Fruit fly (Drosophila melanogaster) whole organism, prepupa: ENCODE data around the gene Dci.

Experiments
- Blimp-1 ChIP-seq: fragments of 200-800 bp; sonication (Bioruptor generic); optimal IDR thresholded peaks from 3 replicates; lab custom pipeline; 2017; ENCODE audit warnings: missing biosample characterization, missing genetic modification characterization, mild to moderate bottlenecking, moderate library complexity, missing genetic modification reagents
- CG10631 ChIP-seq: fragments of 200-800 bp; sonication (Bioruptor generic); optimal IDR thresholded peaks from 2 replicates; lab custom pipeline; 2016; ENCODE audit warnings: missing biosample characterization, missing genetic modification characterization
- CG10669 ChIP-seq: fragments of 200-800 bp; sonication (Bioruptor generic); optimal IDR thresholded peaks from 3 replicates; lab custom pipeline; 2018; ENCODE audit warnings: missing biosample characterization, mild to moderate bottlenecking, missing genetic modification characterization, moderate library complexity
- CG11294 ChIP-seq: fragments of 200-800 bp; sonication (Bioruptor generic); IDR thresholded peaks from 2 replicates; pipeline ENCODE4 v1.3.6; 2022; ENCODE audit warnings: missing biosample characterization, missing genetic modification characterization
- CG11762 ChIP-seq: fragments of 200-800 bp; sonication (Bioruptor generic); optimal IDR thresholded peaks from 3 replicates; lab custom pipeline; 2016; ENCODE audit warnings: missing biosample characterization, missing genetic modification characterization; ENCODE audit not compliant: insufficient read depth
- CG11902 ChIP-seq: fragments of 200-800 bp; sonication (Bioruptor generic); optimal IDR thresholded peaks from 3 replicates; lab custom pipeline; 2016; ENCODE audit warnings: missing biosample characterization, missing genetic modification characterization
- CG1621 ChIP-seq: fragments of 200-800 bp; sonication (Bioruptor generic); optimal IDR thresholded peaks from 3 replicates; lab custom pipeline; 2018; ENCODE audit warnings: missing biosample characterization, mild to moderate bottlenecking, missing genetic modification characterization
- CG3032 ChIP-seq: fragments of 200-800 bp; optimal IDR thresholded peaks from 2 replicates; lab custom pipeline; 2019; ENCODE audit warnings: missing biosample characterization, mild to moderate bottlenecking, missing genetic modification characterization, moderate library complexity
- CG31627 ChIP-seq: fragments of 200-800 bp; sonication (Bioruptor generic); optimal IDR thresholded peaks from 3 replicates; lab custom pipeline; 2016; ENCODE audit warnings: missing biosample characterization, missing genetic modification characterization
- CG32006 ChIP-seq: fragments of 200-800 bp; sonication (Bioruptor generic); optimal IDR thresholded peaks from 3 replicates; lab custom pipeline; 2017; ENCODE audit warnings: missing biosample characterization, mild to moderate bottlenecking, missing genetic modification characterization
- CG34406 ChIP-seq: fragments of 200-800 bp; sonication (Bioruptor generic); optimal IDR thresholded peaks from 3 replicates; lab custom pipeline; 2016; ENCODE audit warnings: missing biosample characterization, missing genetic modification characterization
- CG3919 ChIP-seq: fragments of 200-800 bp; sonication (Bioruptor generic); optimal IDR thresholded peaks from 3 replicates; lab custom pipeline; 2016; ENCODE audit warnings: missing biosample characterization, missing genetic modification characterization
- CG6163 ChIP-seq: fragments of 200-800 bp; sonication (Bioruptor generic); IDR thresholded peaks from 3 replicates; pipeline ENCODE4 v1.3.6; 2022; ENCODE audit warnings: missing biosample characterization, missing genetic modification characterization
- CG6792 ChIP-seq: fragments of 200-800 bp; sonication (Bioruptor generic); optimal IDR thresholded peaks from 3 replicates; lab custom pipeline; 2016; ENCODE audit warnings: missing biosample characterization, missing genetic modification characterization
- CG6808 ChIP-seq: fragments of 200-800 bp; sonication (Bioruptor generic); optimal IDR thresholded peaks from 3 replicates; lab custom pipeline; 2017; ENCODE audit warnings: missing biosample characterization, missing genetic modification characterization, mild to moderate bottlenecking, moderate library complexity, missing genetic modification reagents
- CG6854 ChIP-seq: fragments of 200-800 bp; sonication (Bioruptor generic); optimal IDR thresholded peaks from 2 replicates; lab custom pipeline; 2017; ENCODE audit warnings: missing biosample characterization, mild to moderate bottlenecking, missing genetic modification characterization
- CG7368 ChIP-seq: fragments of 200-800 bp; sonication (Bioruptor generic); optimal IDR thresholded peaks from 3 replicates; lab custom pipeline; 2016; ENCODE audit warnings: missing biosample characterization, missing genetic modification characterization
- CG8319 ChIP-seq: fragments of 200-800 bp; sonication (Bioruptor generic); optimal IDR thresholded peaks from 3 replicates; lab custom pipeline; 2016; ENCODE audit warnings: missing biosample characterization, missing genetic modification characterization
- CG9139 ChIP-seq: fragments of 200-800 bp; sonication (Bioruptor generic); optimal IDR thresholded peaks from 3 replicates; lab custom pipeline; 2017; ENCODE audit warnings: missing biosample characterization, mild to moderate bottlenecking, missing genetic modification characterization
- Eip75B ChIP-seq: fragments of 200-800 bp; sonication (Bioruptor generic); optimal IDR thresholded peaks from 3 replicates; lab custom pipeline; 2016; ENCODE audit warnings: missing biosample characterization, missing genetic modification characterization
- Eip93F ChIP-seq: fragments of 200-800 bp; sonication (Bioruptor generic); optimal IDR thresholded peaks from 2 replicates; lab custom pipeline; 2016; ENCODE audit warnings: missing biosample characterization, mild to moderate bottlenecking, missing genetic modification characterization
- Ets21C ChIP-seq: fragments of 200-800 bp; sonication (Bioruptor generic); optimal IDR thresholded peaks from 3 replicates; lab custom pipeline; 2016; ENCODE audit warnings: missing biosample characterization, missing genetic modification characterization
- Ets96B ChIP-seq: fragments of 200-800 bp; optimal IDR thresholded peaks from 2 replicates; lab custom pipeline; 2019; ENCODE audit warnings: missing biosample characterization, mild to moderate bottlenecking, missing genetic modification characterization, moderate library complexity
- Gug ChIP-seq: fragments of 200-800 bp; sonication (Bioruptor generic); IDR thresholded peaks from 2 replicates; pipeline ENCODE4 v1.3.6; 2022; ENCODE audit warnings: missing biosample characterization, missing genetic modification characterization
- Hr38 ChIP-seq: sonication (Bioruptor generic); optimal IDR thresholded peaks from 2 replicates; lab custom pipeline; 2016; ENCODE audit warnings: missing biosample characterization, missing genetic modification characterization
- Hr39 ChIP-seq: fragments of 200-800 bp; sonication (Bioruptor generic); optimal IDR thresholded peaks from 2 replicates; lab custom pipeline; 2016; ENCODE audit warnings: missing biosample characterization, missing genetic modification characterization
- Hr4 ChIP-seq: fragments of 200-800 bp; sonication (Bioruptor generic); optimal IDR thresholded peaks from 3 replicates; lab custom pipeline; 2016; ENCODE audit warnings: missing biosample characterization, missing genetic modification characterization
- Lpt ChIP-seq: fragments of 200-800 bp; sonication (Bioruptor generic); optimal IDR thresholded peaks from 3 replicates; lab custom pipeline; 2016; ENCODE audit warnings: missing biosample characterization, missing genetic modification characterization
- Met ChIP-seq: fragments of 200-800 bp; sonication (Bioruptor generic); optimal IDR thresholded peaks from 3 replicates; lab custom pipeline; 2016; ENCODE audit warnings: missing biosample characterization, missing genetic modification characterization
- Smox ChIP-seq: fragments of 200-800 bp; sonication (Bioruptor generic); optimal IDR thresholded peaks from 3 replicates; lab custom pipeline; 2016; ENCODE audit warnings: missing biosample characterization, missing genetic modification characterization
- Sox102F ChIP-seq: fragments of 200-800 bp; sonication (Bioruptor generic); optimal IDR thresholded peaks from 2 replicates; lab custom pipeline; 2016; ENCODE audit warnings: missing biosample characterization, mild to moderate bottlenecking, missing genetic modification characterization
- Sox14 ChIP-seq: fragments of 200-800 bp; sonication (Bioruptor generic); optimal IDR thresholded peaks from 3 replicates; lab custom pipeline; 2016; ENCODE audit warnings: missing biosample characterization, missing genetic modification characterization
- Sox15 ChIP-seq: fragments of 200-800 bp; sonication (Bioruptor generic); optimal IDR thresholded peaks from 3 replicates; lab custom pipeline; 2016; ENCODE audit warnings: missing biosample characterization, missing genetic modification characterization
- achi ChIP-seq: fragments of 200-800 bp; sonication (Bioruptor generic); optimal IDR thresholded peaks from 3 replicates; lab custom pipeline; 2016; ENCODE audit warnings: missing biosample characterization, missing genetic modification characterization
- cyc ChIP-seq: fragments of 200-800 bp; sonication (Bioruptor generic); optimal IDR thresholded peaks from 3 replicates; lab custom pipeline; 2016; ENCODE audit warnings: missing biosample characterization, missing genetic modification characterization
- dac ChIP-seq: fragments of 200-800 bp; sonication (Bioruptor generic); optimal IDR thresholded peaks from 2 replicates; lab custom pipeline; 2017; ENCODE audit warnings: missing biosample characterization, mild to moderate bottlenecking, missing genetic modification characterization
- dsx ChIP-seq: fragments of 200-800 bp; optimal IDR thresholded peaks from 3 replicates; lab custom pipeline; 2019; ENCODE audit warnings: missing biosample characterization, mild to moderate bottlenecking, missing genetic modification characterization, moderate library complexity; ENCODE audit not compliant: poor library complexity, severe bottlenecking
- eg ChIP-seq: fragments of 200-800 bp; sonication (Bioruptor generic); IDR thresholded peaks from 3 replicates; pipeline ENCODE4 v1.3.6; 2022; ENCODE audit warnings: missing biosample characterization, missing genetic modification characterization
- esn ChIP-seq: fragments of 200-800 bp; sonication (Bioruptor generic); optimal IDR thresholded peaks from 2 replicates; lab custom pipeline; 2016; ENCODE audit warnings: missing biosample characterization, mild to moderate bottlenecking, missing genetic modification characterization, moderate library complexity
- fd59A ChIP-seq: fragments of 200-800 bp; sonication (Bioruptor generic); optimal IDR thresholded peaks from 2 replicates; lab custom pipeline; 2017; ENCODE audit warnings: missing biosample characterization, mild to moderate bottlenecking, missing genetic modification characterization, missing genetic modification reagents
- fd85E ChIP-seq: fragments of 200-800 bp; sonication (Bioruptor generic); optimal IDR thresholded peaks from 3 replicates; lab custom pipeline; 2016; ENCODE audit warnings: missing biosample characterization, missing genetic modification characterization
- fkh ChIP-seq: fragments of 200-800 bp; sonication (Bioruptor generic); optimal IDR thresholded peaks from 3 replicates; lab custom pipeline; 2017; ENCODE audit warnings: missing biosample characterization, mild to moderate bottlenecking, missing genetic modification characterization, moderate library complexity
- lz ChIP-seq: fragments of 200-800 bp; sonication (Bioruptor generic); optimal IDR thresholded peaks from 3 replicates; lab custom pipeline; 2016; ENCODE audit warnings: missing biosample characterization, missing genetic modification characterization
- net ChIP-seq: fragments of 200-800 bp; sonication (Bioruptor generic); optimal IDR thresholded peaks from 3 replicates; lab custom pipeline; 2016; ENCODE audit warnings: missing biosample characterization, missing genetic modification characterization
- pdm3 ChIP-seq: fragments of 200-800 bp; sonication (Bioruptor generic); optimal IDR thresholded peaks from 3 replicates; lab custom pipeline; 2016; ENCODE audit warnings: missing biosample characterization, missing genetic modification characterization
- svp ChIP-seq: fragments of 200-800 bp; sonication (Bioruptor generic); peaks from one replicate; lab custom pipeline; 2016; ENCODE audit warnings: missing biosample characterization, missing genetic modification characterization
- topi ChIP-seq: fragments of 200-800 bp; sonication (Bioruptor generic); optimal IDR thresholded peaks from 3 replicates; lab custom pipeline; 2016; ENCODE audit warnings: missing biosample characterization, missing genetic modification characterization
- vri ChIP-seq: fragments of 200-800 bp; sonication (Bioruptor generic); optimal IDR thresholded peaks from 3 replicates; lab custom pipeline; 2016; ENCODE audit warnings: missing biosample characterization, mild to moderate bottlenecking, missing genetic modification characterization

Dci gene

dm6 chr3L:820332-820731, 30.8 kb upstream of the Dci start (continued):
- TF ChIP-seq topi (peak; percentile 82), Eip75B (GFP tag; lab: Kevin White, UChicago) (peak; percentile 73), CG6854 (GFP tag; lab: Kevin White, UChicago) (peak; percentile 70), CG6808 (GFP tag; lab: Kevin White, UChicago) (peak; percentile 80), dsx (GFP tag; lab: Kevin White, UChicago) (peak; percentile 91), vri (peak; percentile 60), Blimp-1 (GFP tag; lab: Kevin White, UChicago) (peak; percentile 54), CG8319 (peak; percentile 50), CG10669 (peak; percentile 77), Hr39 (GFP tag; lab: Kevin White, UChicago) (peak; percentile 78), fkh (GFP tag; lab: Kevin White, UChicago) (no peak), Ets96B (tag; lab: Kevin White, UChicago) (peak; percentile 82), CG31627 (peak; percentile 73)
- TF ChIP-seq, all 60 proteins: peak for 57

dm6 chr3L:820975-821598, 30.1 kb upstream of the Dci start:
- TF ChIP-seq CG31627 (peak; percentile 29), CG34406 (GFP tag; lab: Kevin White, UChicago) (peak; percentile 47), CG6808 (GFP tag; lab: Kevin White, UChicago) (no peak), fd59A (GFP tag; lab: Kevin White, UChicago) (no peak), CG32006 (GFP tag; lab: Kevin White, UChicago) (peak; percentile 13), esn (GFP tag; lab: Kevin White, UChicago) (no peak), Hr39 (GFP tag; lab: Kevin White, UChicago) (peak; percentile 21), pdm3 (peak; percentile 22), Eip93F (GFP tag; lab: Kevin White, UChicago) (no peak), net (peak; percentile 47), Ets21C (GFP tag; lab: Kevin White, UChicago) (no peak), Hr4 (peak; percentile 44), CG3919 (GFP tag; lab: Kevin White, UChicago) (peak; percentile 8), svp (GFP tag; lab: Kevin White, UChicago) (peak; percentile 82), Hr38 (no peak), Sox15 (no peak), CG9139 (GFP tag; lab: Kevin White, UChicago) (no peak), Met (GFP tag; lab: Kevin White, UChicago) (peak; percentile 17), CG1621 (tag; lab: Kevin White, UChicago) (no peak), achi (GFP tag; lab: Kevin White, UChicago) (peak; percentile 2), fkh (GFP tag; lab: Kevin White, UChicago) (no peak), CG8319 (peak; percentile 17), Gug (GFP tag; lab: Robert Waterston, UW) (no peak), CG6163 (peak; percentile 60; the same call in 1 of the 3 replicates), CG7368 (GFP tag; lab: Kevin White, UChicago) (no peak), lz (GFP tag; lab: Kevin White, UChicago) (no peak), Ets96B (tag; lab: Kevin White, UChicago) (no peak), vri (peak; percentile 9), eg (GFP tag; lab: Robert Waterston, UW) (no peak), Sox14 (GFP tag; lab: Kevin White, UChicago) (peak; percentile 20), Smox (GFP tag; lab: Kevin White, UChicago) (peak; percentile 1), cyc (no peak), Sox102F (GFP tag; lab: Kevin White, UChicago) (peak; percentile 16), Lpt (GFP tag; lab: Kevin White, UChicago) (no peak), CG3032 (tag; lab: Kevin White, UChicago) (peak; percentile 3), topi (no peak), dac (no peak), CG11762 (GFP tag; lab: Kevin White, UChicago) (no peak), CG6792 (GFP tag; lab: Kevin White, UChicago) (no peak), CG11294 (GFP tag; lab: Robert Waterston, UW) (no peak), fd85E (GFP tag; lab: Kevin White, UChicago) (no peak), CG10669 (no peak), CG10631 (GFP tag; lab: Kevin White, UChicago) (peak; percentile 29), CG11902 (peak; percentile 19)
